Worm (Caenorhabditis elegans) whole organism, mixed stage, embryonic: Measurements from ENCODE around the gene M7.7.

Source experiments
- M03D4.4 ChIP-seq: sonication (generic microtip); optimal IDR thresholded peaks from 2 replicates; lab custom pipeline; 2017; ENCODE audit warnings: mild to moderate bottlenecking, missing genetic modification characterization, missing compliant biosample characterization
- ceh-39 ChIP-seq: fragments of 150-350 bp; optimal IDR thresholded peaks from 2 replicates; lab custom pipeline; 2014; ENCODE audit warnings: missing biosample characterization, missing genetic modification characterization
- ceh-43 ChIP-seq: fragments of 200-800 bp; sonication (Bioruptor generic); optimal IDR thresholded peaks from 2 replicates; lab custom pipeline; 2018; ENCODE audit warnings: mild to moderate bottlenecking, missing genetic modification characterization, moderate library complexity, missing compliant biosample characterization
- ceh-83 ChIP-seq: fragments of 200-800 bp; sonication (Bioruptor generic); optimal IDR thresholded peaks from 2 replicates; lab custom pipeline; 2018; ENCODE audit warnings: mild to moderate bottlenecking, missing genetic modification characterization, missing compliant biosample characterization
- ces-1 ChIP-seq: fragments of 150-350 bp; optimal IDR thresholded peaks from 2 replicates; lab custom pipeline; 2014; ENCODE audit warnings: missing biosample characterization, missing genetic modification reagents, missing genetic modification characterization
- elt-1 ChIP-seq: sonication (generic microtip); optimal IDR thresholded peaks from 2 replicates; lab custom pipeline; 2017; ENCODE audit warnings: missing genetic modification characterization, mild to moderate bottlenecking, missing compliant biosample characterization, antibody characterized with exemption, moderate library complexity, borderline replicate concordance; ENCODE audit not compliant: insufficient read depth
- elt-3 ChIP-seq: fragments of 150-350 bp; optimal IDR thresholded peaks from 2 replicates; lab custom pipeline; 2014; ENCODE audit warnings: missing biosample characterization, missing genetic modification characterization
- flh-1 ChIP-seq: fragments of 200-800 bp; sonication (Bioruptor generic); optimal IDR thresholded peaks from 2 replicates; lab custom pipeline; 2018; ENCODE audit warnings: mild to moderate bottlenecking, missing genetic modification characterization, moderate library complexity, missing compliant biosample characterization
- hlh-1 ChIP-seq: fragments of 150-350 bp; optimal IDR thresholded peaks from 2 replicates; lab custom pipeline; 2014; ENCODE audit warnings: missing biosample characterization, missing genetic modification reagents, missing genetic modification characterization
- lin-13 ChIP-seq: fragments of 150-350 bp; optimal IDR thresholded peaks from 2 replicates; lab custom pipeline; 2014; ENCODE audit warnings: missing biosample characterization, missing genetic modification characterization
- lin-32 ChIP-seq: fragments of 200-800 bp; sonication (Bioruptor generic); optimal IDR thresholded peaks from 2 replicates; lab custom pipeline; 2018; ENCODE audit warnings: mild to moderate bottlenecking, missing genetic modification characterization, missing compliant biosample characterization
- lsy-2 ChIP-seq: fragments of 150-350 bp; optimal IDR thresholded peaks from 2 replicates; lab custom pipeline; 2014; ENCODE audit warnings: missing biosample characterization, missing genetic modification characterization
- mab-5 ChIP-seq: fragments of 150-350 bp; optimal IDR thresholded peaks from 2 replicates; lab custom pipeline; 2014; ENCODE audit warnings: missing biosample characterization, missing genetic modification characterization
- mep-1 ChIP-seq: fragments of 150-350 bp; optimal IDR thresholded peaks from 2 replicates; lab custom pipeline; 2017; ENCODE audit warnings: missing biosample characterization, missing genetic modification reagents, missing genetic modification characterization, inconsistent platforms
- mls-2 ChIP-seq: sonication (generic microtip); optimal IDR thresholded peaks from 2 replicates; lab custom pipeline; 2016; ENCODE audit warnings: mild to moderate bottlenecking, missing genetic modification characterization, moderate library complexity, missing compliant biosample characterization
- nhr-2 ChIP-seq: fragments of 150-350 bp; optimal IDR thresholded peaks from 2 replicates; lab custom pipeline; 2014; ENCODE audit warnings: missing biosample characterization, missing genetic modification characterization
- nhr-28 ChIP-seq: fragments of 150-350 bp; optimal IDR thresholded peaks from 2 replicates; lab custom pipeline; 2014; ENCODE audit warnings: missing biosample characterization, missing genetic modification characterization
- nhr-76 ChIP-seq: sonication (generic microtip); optimal IDR thresholded peaks from 2 replicates; lab custom pipeline; 2017; ENCODE audit warnings: missing biosample characterization, missing genetic modification characterization
- snpc-4 ChIP-seq: fragments of 150-350 bp; optimal IDR thresholded peaks from 2 replicates; lab custom pipeline; 2014; ENCODE audit warnings: missing biosample characterization, missing genetic modification characterization
- sptf-1 ChIP-seq: sonication (generic microtip); optimal IDR thresholded peaks from 2 replicates; lab custom pipeline; 2017; ENCODE audit warnings: mild to moderate bottlenecking, missing genetic modification characterization, moderate library complexity, missing compliant biosample characterization
- tbx-8 ChIP-seq: fragments of 200-800 bp; sonication (Bioruptor generic); optimal IDR thresholded peaks from 2 replicates; lab custom pipeline; 2018; ENCODE audit warnings: mild to moderate bottlenecking, missing genetic modification characterization, moderate library complexity, missing compliant biosample characterization
- unc-120 ChIP-seq: sonication (generic microtip); optimal IDR thresholded peaks from 2 replicates; lab custom pipeline; 2017; ENCODE audit warnings: missing genetic modification characterization, missing compliant biosample characterization; ENCODE audit not compliant: poor library complexity, severe bottlenecking
- unc-39 ChIP-seq: fragments of 150-350 bp; optimal IDR thresholded peaks from 2 replicates; lab custom pipeline; 2014; ENCODE audit warnings: missing biosample characterization, missing genetic modification characterization
- unc-62 ChIP-seq: fragments of 150-350 bp; optimal IDR thresholded peaks from 2 replicates; lab custom pipeline; 2014; ENCODE audit warnings: missing biosample characterization, missing genetic modification reagents, missing genetic modification characterization
- zip-8 ChIP-seq: fragments of 150-350 bp; optimal IDR thresholded peaks from 2 replicates; lab custom pipeline; 2014; ENCODE audit warnings: missing biosample characterization, missing genetic modification characterization
- ztf-11 ChIP-seq: fragments of 150-350 bp; optimal IDR thresholded peaks from 2 replicates; lab custom pipeline; 2014; ENCODE audit warnings: missing biosample characterization, missing genetic modification characterization

The M7.7 gene

ce11 chrIV:11062984-11063613, 26.5 kb upstream of the M7.7 start:
- TF ChIP-seq lin-32 (GFP tag; lab: Kevin White, UChicago) (no peak), nhr-28 (tag; lab: Kevin White, UChicago) (no peak), unc-120 (tag; lab: Kevin White, UChicago) (no peak), elt-1 (tag; lab: Kevin White, UChicago) (no peak), nhr-2 (tag; lab: Kevin White, UChicago) (no peak), lin-13 (tag; lab: Kevin White, UChicago) (no peak), flh-1 (GFP tag; lab: Kevin White, UChicago) (no peak), ces-1 (no peak), ztf-11 (no peak), mls-2 (no peak), ceh-43 (GFP tag; lab: Kevin White, UChicago) (no peak), ceh-83 (GFP tag; lab: Kevin White, UChicago) (no peak), elt-3 (tag; lab: Kevin White, UChicago) (no peak), M03D4.4 (tag; lab: Kevin White, UChicago) (no peak), lsy-2 (no peak), mab-5 (tag; lab: Kevin White, UChicago) (no peak)

DNA sequence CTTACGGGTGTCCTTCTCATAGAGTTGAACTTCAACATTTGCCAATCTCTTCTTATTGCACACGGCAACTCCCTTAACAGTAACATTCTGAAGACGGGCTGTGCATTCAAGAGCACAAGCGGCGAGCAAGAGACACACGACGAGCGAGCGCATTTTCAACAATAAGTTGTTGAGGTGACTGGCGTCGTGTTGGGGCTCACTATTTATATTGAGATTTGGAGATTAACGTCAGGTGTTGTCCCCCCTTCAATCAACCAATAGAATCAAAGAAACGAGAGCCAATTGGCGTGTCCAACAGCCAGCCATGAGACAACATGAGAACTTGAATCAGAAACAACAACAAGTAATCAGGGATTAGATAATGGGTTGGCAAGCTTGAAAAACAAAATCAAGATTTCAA, 25.7 kb upstream of the M7.7 start, which contains the start of gene ttr-16:
TSS of gene ttr-16 (minus strand) at position 176 of the 400 bp plus-strand sequence.
- peak; percentile 97 for TF ChIP-seq hlh-1 (tag; lab: Kevin White, UChicago)
- no peak for TF ChIP-seq nhr-2 (tag; lab: Kevin White, UChicago)
- no peak for TF ChIP-seq mab-5 (tag; lab: Kevin White, UChicago)
- no peak for TF ChIP-seq snpc-4 (tag; lab: Kevin White, UChicago)
- TF ChIP-seq unc-120 (tag; lab: Kevin White, UChicago): peak; percentile 59
- TF ChIP-seq zip-8 (tag; lab: Kevin White, UChicago): no peak
- no peak for TF ChIP-seq mep-1 (tag; lab: Kevin White, UChicago)
- TF ChIP-seq ceh-39 (tag; lab: Kevin White, UChicago): no peak
- no peak for TF ChIP-seq unc-39 (tag; lab: Kevin White, UChicago)
- no peak for TF ChIP-seq lsy-2
- no peak for TF ChIP-seq mls-2
- TF ChIP-seq unc-62 (GFP tag; lab: Kevin White, UChicago): peak; percentile 80
- no peak for TF ChIP-seq ceh-83 (GFP tag; lab: Kevin White, UChicago)
- TF ChIP-seq ztf-11: no peak
- TF ChIP-seq flh-1 (GFP tag; lab: Kevin White, UChicago): no peak
- TF ChIP-seq, all 35 proteins: peak for 3

ce11 chrIV:11067003-11067402, 22.6 kb upstream of the M7.7 start, which contains the start of gene ttr-17:
TSS of gene ttr-17 (minus strand) at chrIV:11067026.
- TF ChIP-seq sptf-1 (no peak), unc-62 (GFP tag; lab: Kevin White, UChicago) (peak; percentile 52)

DNA sequence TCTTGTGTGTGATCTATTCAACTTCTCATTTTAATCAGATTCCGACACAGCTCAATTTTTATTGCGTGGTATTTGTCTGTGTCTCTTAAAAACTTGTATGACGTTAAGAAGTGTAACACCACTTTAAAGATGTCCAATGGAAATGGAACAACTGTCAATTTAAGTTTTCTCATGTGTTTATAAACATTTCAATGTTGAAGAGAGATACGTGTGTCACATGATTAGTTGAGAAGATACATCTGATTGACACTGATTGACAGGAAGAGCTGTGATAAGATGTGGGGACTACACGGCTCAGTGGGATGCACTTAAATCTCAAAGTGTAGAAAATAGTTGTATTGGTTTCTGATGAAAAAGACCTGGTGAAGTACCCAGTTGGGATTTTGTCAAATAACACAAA, 21.3 kb upstream of the M7.7 start:
- peak; percentile 57 for TF ChIP-seq unc-120 (tag; lab: Kevin White, UChicago)
- TF ChIP-seq hlh-1 (tag; lab: Kevin White, UChicago): peak; percentile 68
- peak; percentile 100 for TF ChIP-seq unc-62 (GFP tag; lab: Kevin White, UChicago)
- TF ChIP-seq ceh-83 (GFP tag; lab: Kevin White, UChicago): no peak
- TF ChIP-seq mab-5 (tag; lab: Kevin White, UChicago): peak; percentile 62
- TF ChIP-seq, all 35 proteins: peak for 4

DNA sequence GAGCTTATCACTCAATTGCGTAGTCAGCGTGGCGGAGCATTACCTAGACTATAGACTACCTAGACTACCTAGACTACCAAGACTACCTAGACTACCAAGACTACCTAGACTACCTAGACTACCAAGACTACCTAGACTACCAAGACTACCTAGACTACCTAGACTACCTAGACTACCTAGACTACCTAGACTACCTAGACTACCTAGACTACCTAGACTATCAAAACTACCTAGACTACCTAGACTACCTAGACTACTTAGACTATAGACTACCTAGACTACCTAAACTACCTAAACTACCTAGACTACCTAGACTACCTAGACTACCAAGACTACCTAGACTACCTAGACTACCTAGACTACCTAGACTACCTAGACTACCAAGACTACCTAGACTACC, 18.7 kb upstream of the M7.7 start:
- TF ChIP-seq tbx-8 (GFP tag; lab: Kevin White, UChicago): peak; percentile 16
- TF ChIP-seq sptf-1: peak; percentile 80

ce11 chrIV:11078482-11078881, 11.1 kb upstream of the M7.7 start, which contains the start of gene Y5F2A.4:
TSS of gene Y5F2A.4 (minus strand) at chrIV:11078582.
- no peak for TF ChIP-seq nhr-76 (tag; lab: Kevin White, UChicago)
- TF ChIP-seq, all 35 proteins: peak for 0
